Fruit fly (Drosophila melanogaster) whole organism, embryonic: ENCODE measurements around the gene CG5050.
A peak's percentile ranks its signal among the peaks of the same experiment; 100 is the strongest.

Experiments
- Asciz ChIP-seq: fragments of 200-800 bp; sonication (Bioruptor generic); optimal IDR thresholded peaks from 2 replicates; lab custom pipeline; 2017; ENCODE audit warnings: missing biosample characterization, mild to moderate bottlenecking, missing genetic modification characterization, missing genetic modification reagents
- BEAF-32 ChIP-seq: fragments of 200-800 bp; sonication (Bioruptor generic); optimal IDR thresholded peaks from 3 replicates; lab custom pipeline; 2017; ENCODE audit warnings: missing biosample characterization, missing genetic modification characterization, mild to moderate bottlenecking, moderate library complexity, missing genetic modification reagents
- CG10565 ChIP-seq: fragments of 200-800 bp; sonication (Bioruptor generic); optimal IDR thresholded peaks from 3 replicates; lab custom pipeline; 2016; ENCODE audit warnings: missing biosample characterization, mild to moderate bottlenecking, missing genetic modification characterization
- CG10959 ChIP-seq: fragments of 200-800 bp; sonication (Bioruptor generic); IDR thresholded peaks from 2 replicates; pipeline ENCODE4 v1.3.6; 2022; ENCODE audit warnings: missing biosample characterization, missing genetic modification characterization
- CG12155 ChIP-seq: fragments of 200-800 bp; sonication (Bioruptor generic); optimal IDR thresholded peaks from 3 replicates; lab custom pipeline; 2016; ENCODE audit warnings: missing biosample characterization, missing genetic modification characterization
- CG12236 ChIP-seq: fragments of 200-800 bp; sonication (Bioruptor generic); optimal IDR thresholded peaks from 2 replicates; lab custom pipeline; 2016; ENCODE audit warnings: missing biosample characterization, missing genetic modification characterization
- CG13296 ChIP-seq: fragments of 200-800 bp; sonication (Bioruptor generic); optimal IDR thresholded peaks from 3 replicates; lab custom pipeline; 2018; ENCODE audit warnings: missing biosample characterization, mild to moderate bottlenecking, missing genetic modification characterization
- CG14860 ChIP-seq: fragments of 200-800 bp; sonication (Bioruptor generic); IDR thresholded peaks from 3 replicates; pipeline ENCODE4 v1.3.6; 2022; ENCODE audit warnings: missing biosample characterization, missing genetic modification characterization; ENCODE audit not compliant: partially characterized antibody
- CG14965 ChIP-seq: fragments of 200-800 bp; sonication (Bioruptor generic); optimal IDR thresholded peaks from 2 replicates; lab custom pipeline; 2016; ENCODE audit warnings: missing biosample characterization, missing genetic modification characterization, borderline replicate concordance
- CG15011 ChIP-seq: fragments of 200-800 bp; sonication (Bioruptor generic); optimal IDR thresholded peaks from 3 replicates; lab custom pipeline; 2018; ENCODE audit warnings: missing biosample characterization, mild to moderate bottlenecking, missing genetic modification characterization
- CG16815 ChIP-seq: fragments of 200-800 bp; sonication (Bioruptor generic); optimal IDR thresholded peaks from 3 replicates; lab custom pipeline; 2017; ENCODE audit warnings: missing biosample characterization, mild to moderate bottlenecking, missing genetic modification characterization
- CG18599 ChIP-seq: fragments of 200-800 bp; sonication (Bioruptor generic); optimal IDR thresholded peaks from 3 replicates; lab custom pipeline; 2017; ENCODE audit warnings: missing biosample characterization, missing genetic modification characterization, mild to moderate bottlenecking, moderate library complexity, missing genetic modification reagents
- CG30403 ChIP-seq: fragments of 200-800 bp; sonication (Bioruptor generic); optimal IDR thresholded peaks from 3 replicates; lab custom pipeline; 2016; ENCODE audit warnings: missing biosample characterization, missing genetic modification characterization
- CG34224 ChIP-seq: fragments of 200-800 bp; sonication (Bioruptor generic); IDR thresholded peaks from 3 replicates; pipeline ENCODE4 v1.3.6; 2022; ENCODE audit warnings: missing biosample characterization, missing genetic modification characterization; ENCODE audit not compliant: partially characterized antibody
- CG5180 ChIP-seq: fragments of 200-800 bp; sonication (Bioruptor generic); optimal IDR thresholded peaks from 3 replicates; lab custom pipeline; 2017; ENCODE audit warnings: missing biosample characterization, missing genetic modification characterization, mild to moderate bottlenecking, moderate library complexity, missing genetic modification reagents
- CG7271 ChIP-seq: fragments of 200-800 bp; sonication (Bioruptor generic); optimal IDR thresholded peaks from 2 replicates; lab custom pipeline; 2018; ENCODE audit warnings: missing biosample characterization, mild to moderate bottlenecking, missing genetic modification characterization, moderate library complexity
- CG7987 ChIP-seq: fragments of 200-800 bp; sonication (Bioruptor generic); optimal IDR thresholded peaks from 2 replicates; lab custom pipeline; 2018; ENCODE audit warnings: missing biosample characterization, mild to moderate bottlenecking, missing genetic modification characterization, moderate library complexity
- CG8281 ChIP-seq: fragments of 200-800 bp; sonication (Bioruptor generic); optimal IDR thresholded peaks from 2 replicates; lab custom pipeline; 2018; ENCODE audit warnings: missing biosample characterization, mild to moderate bottlenecking, missing genetic modification characterization, moderate library complexity
- CG8765 ChIP-seq: fragments of 200-800 bp; sonication (Bioruptor generic); IDR thresholded peaks from 2 replicates; pipeline ENCODE4 v1.3.6; 2022; ENCODE audit warnings: missing biosample characterization, missing genetic modification characterization
- CG8944 ChIP-seq: fragments of 200-800 bp; sonication (Bioruptor generic); optimal IDR thresholded peaks from 3 replicates; lab custom pipeline; 2016; ENCODE audit warnings: missing biosample characterization, missing genetic modification characterization
- CG9609 ChIP-seq: fragments of 200-800 bp; sonication (Bioruptor generic); optimal IDR thresholded peaks from 3 replicates; lab custom pipeline; 2016; ENCODE audit warnings: missing biosample characterization, missing genetic modification characterization
- CG9932 ChIP-seq: fragments of 200-800 bp; sonication (Bioruptor generic); IDR thresholded peaks from 2 replicates; pipeline ENCODE4 v1.3.6; 2022; ENCODE audit warnings: missing biosample characterization, missing genetic modification characterization
- Camta ChIP-seq: fragments of 200-800 bp; sonication (Bioruptor generic); optimal IDR thresholded peaks from 2 replicates; lab custom pipeline; 2016; ENCODE audit warnings: missing biosample characterization, missing genetic modification characterization
- D19B ChIP-seq: fragments of 200-800 bp; sonication (Bioruptor generic); optimal IDR thresholded peaks from 2 replicates; lab custom pipeline; 2017; ENCODE audit warnings: missing biosample characterization, mild to moderate bottlenecking, missing genetic modification characterization
- Drgx ChIP-seq: fragments of 200-800 bp; sonication (Bioruptor generic); IDR thresholded peaks from 2 replicates; pipeline ENCODE4 v1.3.6; 2022; ENCODE audit warnings: missing biosample characterization, missing genetic modification characterization
- E2f1 ChIP-seq: fragments of 200-800 bp; sonication (Bioruptor generic); IDR thresholded peaks from 2 replicates; pipeline ENCODE4 v1.3.6; 2022; ENCODE audit warnings: missing biosample characterization, missing genetic modification characterization
- E2f2 ChIP-seq: fragments of 200-800 bp; sonication (Bioruptor generic); IDR thresholded peaks from 2 replicates; pipeline ENCODE4 v1.3.6; 2022; ENCODE audit warnings: missing biosample characterization, missing genetic modification characterization
- Ets65A ChIP-seq: fragments of 200-800 bp; sonication (Bioruptor generic); peaks from one replicate; lab custom pipeline; 2016; ENCODE audit warnings: missing biosample characterization, missing genetic modification characterization
- Hmr ChIP-seq: fragments of 200-800 bp; sonication (Bioruptor generic); optimal IDR thresholded peaks from 3 replicates; lab custom pipeline; 2017; ENCODE audit warnings: mild to moderate bottlenecking, missing biosample characterization, missing genetic modification reagents, missing genetic modification characterization
- Hr3 ChIP-seq: fragments of 200-800 bp; sonication (Bioruptor generic); optimal IDR thresholded peaks from 3 replicates; lab custom pipeline; 2016; ENCODE audit warnings: missing biosample characterization, missing genetic modification characterization
- Meics ChIP-seq: fragments of 200-800 bp; sonication (Bioruptor generic); optimal IDR thresholded peaks from 2 replicates; lab custom pipeline; 2017; ENCODE audit warnings: missing biosample characterization, mild to moderate bottlenecking, missing genetic modification characterization
- Nf-YC ChIP-seq: fragments of 200-800 bp; optimal IDR thresholded peaks from 3 replicates; lab custom pipeline; 2019; ENCODE audit warnings: missing biosample characterization, mild to moderate bottlenecking, missing genetic modification characterization, moderate library complexity
- Opbp ChIP-seq: fragments of 200-800 bp; sonication (Bioruptor generic); IDR thresholded peaks from 3 replicates; pipeline ENCODE4 v1.3.6; 2022; ENCODE audit warnings: missing biosample characterization, missing genetic modification characterization; ENCODE audit not compliant: partially characterized antibody
- Ptx1 ChIP-seq: fragments of 200-800 bp; sonication (Bioruptor generic); IDR thresholded peaks from 2 replicates; pipeline ENCODE4 v1.3.6; 2022; ENCODE audit warnings: missing biosample characterization, missing genetic modification characterization
- Rx ChIP-seq: fragments of 200-800 bp; sonication (Bioruptor generic); IDR thresholded peaks from 2 replicates; pipeline ENCODE4 v1.3.6; 2022; ENCODE audit warnings: missing biosample characterization, missing genetic modification characterization
- Tbp ChIP-seq: fragments of >200 bp; optimal IDR thresholded peaks from 2 replicates; lab custom pipeline; 2018; ENCODE audit warnings: missing biosample characterization, missing genetic modification characterization
- ato ChIP-seq: fragments of 200-800 bp; sonication (Bioruptor generic); IDR thresholded peaks from 2 replicates; pipeline ENCODE4 v1.3.6; 2022; ENCODE audit warnings: missing biosample characterization, missing genetic modification characterization; ENCODE audit not compliant: partially characterized antibody
- caup ChIP-seq: fragments of 200-800 bp; sonication (Bioruptor generic); optimal IDR thresholded peaks from 3 replicates; lab custom pipeline; 2017; ENCODE audit warnings: missing biosample characterization, mild to moderate bottlenecking, missing genetic modification characterization, moderate library complexity; ENCODE audit not compliant: severe bottlenecking
- cwo ChIP-seq: fragments of 200-800 bp; sonication (Bioruptor generic); optimal IDR thresholded peaks from 3 replicates; lab custom pipeline; 2017; ENCODE audit warnings: missing biosample characterization, missing genetic modification characterization, mild to moderate bottlenecking, moderate library complexity, missing genetic modification reagents
- gcm ChIP-seq: fragments of 200-800 bp; sonication (Bioruptor generic); optimal IDR thresholded peaks from 2 replicates; lab custom pipeline; 2019; ENCODE audit warnings: missing biosample characterization, mild to moderate bottlenecking, missing genetic modification characterization, moderate library complexity
- gfzf ChIP-seq: fragments of 200-800 bp; sonication (Bioruptor generic); optimal IDR thresholded peaks from 2 replicates; lab custom pipeline; 2016; ENCODE audit warnings: missing biosample characterization, mild to moderate bottlenecking, missing genetic modification characterization, moderate library complexity
- org-1 ChIP-seq: fragments of 200-800 bp; sonication (Bioruptor generic); optimal IDR thresholded peaks from 2 replicates; lab custom pipeline; 2017; ENCODE audit warnings: missing biosample characterization, missing genetic modification characterization
- prd ChIP-seq, 3 experiments: fragments of >200 bp in 2 of 3; fragments of 200-800 bp in 1 of 3; sonication (Bioruptor generic) in 1 of 3; optimal IDR thresholded peaks in 2 of 3; IDR thresholded peaks in 1 of 3; 2 replicates in 2 of 3; 3 replicates in 1 of 3; pipeline versions ENCODE4 v1.3.6 to Lab custom; 2017 to 2022; ENCODE audit warnings: missing biosample characterization in 1 of 3, missing genetic modification characterization in 1 of 3
- row ChIP-seq: fragments of 200-800 bp; sonication (Bioruptor generic); IDR thresholded peaks from 3 replicates; pipeline ENCODE4 v1.3.6; 2022; ENCODE audit warnings: missing biosample characterization, missing genetic modification characterization
- sim ChIP-seq: fragments of 200-800 bp; sonication (Bioruptor generic); IDR thresholded peaks from 2 replicates; pipeline ENCODE4 v1.3.6; 2022; ENCODE audit warnings: missing biosample characterization, missing genetic modification characterization
- tio ChIP-seq: fragments of 200-800 bp; sonication (Bioruptor generic); optimal IDR thresholded peaks from 2 replicates; lab custom pipeline; 2017; ENCODE audit warnings: missing biosample characterization, missing genetic modification characterization, inconsistent platforms
- vnd ChIP-seq: fragments of 200-800 bp; sonication (Bioruptor generic); IDR thresholded peaks from 3 replicates; pipeline ENCODE4 v1.3.6; 2022; ENCODE audit warnings: missing biosample characterization, missing genetic modification characterization; ENCODE audit not compliant: partially characterized antibody
- wdn ChIP-seq: fragments of 200-800 bp; sonication (Bioruptor generic); IDR thresholded peaks from 2 replicates; pipeline ENCODE4 v1.3.6; 2022; ENCODE audit warnings: missing biosample characterization, missing genetic modification characterization

The CG5050 gene

DNA sequence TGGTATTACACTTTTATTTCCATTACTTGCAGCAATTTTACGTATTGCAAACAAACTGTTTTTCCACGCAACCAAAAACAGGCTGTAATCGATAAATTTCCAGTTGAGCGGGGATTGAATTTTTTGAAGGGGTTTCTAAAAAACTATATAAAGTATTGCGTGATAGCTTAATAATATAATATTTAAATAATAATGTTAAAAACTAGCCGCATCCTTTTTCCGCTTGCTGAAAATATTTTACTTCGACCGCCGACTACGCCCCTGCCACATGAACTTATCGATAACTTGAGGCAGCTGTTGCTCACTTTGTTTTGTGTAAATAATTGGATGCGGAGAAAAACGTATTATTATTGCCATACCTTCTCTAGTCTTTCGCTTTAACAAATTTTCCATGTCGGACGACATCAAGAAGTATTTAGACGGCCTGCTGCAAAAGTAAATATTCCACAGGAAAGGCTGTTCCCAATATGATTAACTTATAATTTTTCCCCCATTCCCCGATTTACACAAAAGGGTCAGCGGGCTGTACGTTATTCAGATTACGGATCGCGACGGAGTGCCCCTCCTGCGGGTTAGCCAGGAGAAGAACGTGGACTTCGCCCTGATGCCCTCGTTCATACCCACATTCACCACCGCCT is 28.3 kb downstream of the CG5050 start, which contains the start of the genes fws and Lamtor3:
fws (minus strand) TSS at position 87 of the 638 bp plus-strand sequence.
Lamtor3 (plus strand) TSS at position 289 of the 638 bp plus-strand sequence.
- TF ChIP-seq CG5180 (peak; percentile 82), Hmr (GFP tag; lab: Kevin White, UChicago) (peak; percentile 99), Camta (peak; percentile 71), CG14965 (GFP tag; lab: Kevin White, UChicago) (no peak), gfzf (GFP tag; lab: Kevin White, UChicago) (no peak), CG10959 (GFP tag; lab: Robert Waterston, UW) (peak; percentile 96), CG7271 (tag; lab: Kevin White, UChicago) (peak; percentile 96), Rx (peak; percentile 99), CG12236 (GFP tag; lab: Kevin White, UChicago) (peak; percentile 57), CG18599 (GFP tag; lab: Kevin White, UChicago) (peak; percentile 98), caup (GFP tag; lab: Kevin White, UChicago) (peak; percentile 97), CG14860 (GFP tag; lab: Robert Waterston, UW) (peak; percentile 59; the same call in 1 of the 3 replicates), gcm (GFP tag; lab: Kevin White, UChicago) (peak; percentile 97), CG7987 (GFP tag; lab: Kevin White, UChicago) (peak; percentile 95), row (GFP tag; lab: Robert Waterston, UW) (peak; percentile 99), vnd (GFP tag; lab: Robert Waterston, UW) (no peak), CG30403 (GFP tag; lab: Kevin White, UChicago) (peak; percentile 96), Drgx (GFP tag; lab: Robert Waterston, UW) (peak; percentile 100), wdn (GFP tag; lab: Robert Waterston, UW) (peak; percentile 99), CG12155 (peak; percentile 96), CG10565 (peak; percentile 74), CG8281 (tag; lab: Kevin White, UChicago) (peak; percentile 88), Ptx1 (GFP tag; lab: Robert Waterston, UW) (peak; percentile 99), cwo (GFP tag; lab: Kevin White, UChicago) (peak; percentile 95), ato (GFP tag; lab: Robert Waterston, UW) (peak; percentile 42; the same call in 1 of the 2 replicates), CG34224 (GFP tag; lab: Robert Waterston, UW) (peak; percentile 78), CG9932 (peak; percentile 99), Hr3 (GFP tag; lab: Kevin White, UChicago) (peak; percentile 99), Ets65A (peak; percentile 98), Asciz (GFP tag; lab: Kevin White, UChicago) (peak; percentile 97), CG13296 (peak; percentile 96), CG8765 (GFP tag; lab: Robert Waterston, UW) (peak; percentile 99), CG8944 (GFP tag; lab: Kevin White, UChicago) (peak; percentile 75), CG16815 (GFP tag; lab: Kevin White, UChicago) (peak; percentile 98), D19B (GFP tag; lab: Kevin White, UChicago) (peak; percentile 96), Opbp (GFP tag; lab: Robert Waterston, UW) (peak; percentile 51; the same call in 1 of the 3 replicates), sim (peak; percentile 97), Nf-YC (peak; percentile 68), prd (optimal IDR thresholded peaks at IDR 0.05; lab: Kevin White, UChicago) (no peak), prd (GFP tag; IDR thresholded peaks at IDR 0.05; lab: Robert Waterston, UW) (peak; percentile 100), tio (GFP tag; lab: Kevin White, UChicago) (peak; percentile 94), Meics (GFP tag; lab: Kevin White, UChicago) (peak; percentile 98), E2f2 (peak; percentile 90), BEAF-32 (GFP tag; lab: Kevin White, UChicago) (peak; percentile 51), CG9609 (peak; percentile 90), Tbp (GFP tag; lab: Kevin White, UChicago) (no peak), CG15011 (GFP tag; lab: Kevin White, UChicago) (peak; percentile 94), org-1 (GFP tag; lab: Kevin White, UChicago) (peak; percentile 95), E2f1 (GFP tag; lab: Robert Waterston, UW) (peak; percentile 99)
